Worm (Caenorhabditis elegans): ENCODE results near the gene let-23.
A peak's percentile ranks its signal among the peaks of the same experiment; 100 is the strongest.

ce11 chrII:9156277-9156676 lies 41.0 kb upstream of the let-23 start:
- TF ChIP-seq nhr-6 (tag; optimal IDR thresholded peaks at IDR 0.05) (no peak), nhr-77 (tag; optimal IDR thresholded peaks at IDR 0.05) (no peak), hif-1 (tag; optimal IDR thresholded peaks at IDR 0.05) (peak; percentile 97 to 98), ceh-28 (tag; optimal IDR thresholded peaks at IDR 0.05) (no peak), fkh-10 (GFP tag; optimal IDR thresholded peaks at IDR 0.05) (no peak), ztf-11 (tag; optimal IDR thresholded peaks at IDR 0.05) (no peak), nhr-76 (tag; optimal IDR thresholded peaks at IDR 0.05) (no peak), fos-1 (tag; optimal IDR thresholded peaks at IDR 0.05) (no peak), daf-12 (tag; optimal IDR thresholded peaks at IDR 0.05) (no peak), mes-2 (tag; optimal IDR thresholded peaks at IDR 0.05; ENCODE audit: poor library complexity, severe bottlenecking) (no peak), unc-39 (tag; optimal IDR thresholded peaks at IDR 0.05) (no peak)
